Fruit fly (Drosophila melanogaster) S2 (cell line): ENCODE data around the gene osi.

Source experiments
- CG8478 ChIP-seq: fragments of >200 bp; optimal IDR thresholded peaks from 2 replicates; lab custom pipeline; 2018
- CTCF ChIP-seq, 2 experiments: fragments of >200 bp; optimal IDR thresholded peaks; 2 replicates each; lab custom pipeline; 2018

dm6 chr2L:16902003-16902402 is 14.2 kb upstream of the osi start, which contains the start of gene CG12288:
- TF ChIP-seq CTCF (optimal IDR thresholded peaks at IDR 0.05; lab: Kevin White, UChicago), result no peak
- no peak for TF ChIP-seq CG8478 (lab: Kevin White, UChicago)
